Worm (Caenorhabditis elegans) whole organism, L4/young adult: ENCODE measurements around the gene T28F3.9.

Experiments used
- W03F9.2 ChIP-seq: fragments of 150-350 bp; optimal IDR thresholded peaks from 2 replicates; lab custom pipeline; 2014; ENCODE audit warnings: missing biosample characterization, missing genetic modification characterization
- dao-5 ChIP-seq: sonication (generic microtip); optimal IDR thresholded peaks from 2 replicates; lab custom pipeline; 2016; ENCODE audit warnings: missing genotype, missing genetic modification characterization, moderate library complexity, missing compliant biosample characterization
- him-1 ChIP-seq: sonication (generic microtip); optimal IDR thresholded peaks from 2 replicates; lab custom pipeline; 2016; ENCODE audit warnings: missing genotype, missing genetic modification reagents, missing genetic modification characterization, missing compliant biosample characterization

Gene T28F3.9

ce11 chrIV:17275281-17275680 lies 33.0 kb upstream of the T28F3.9 start, which contains the start of gene lhfp-4:
Gene lhfp-4 (plus strand): TSS chrIV:17275581.
- TF ChIP-seq him-1 (tag; lab: Kevin White, UChicago) (no peak), W03F9.2 (tag; lab: Kevin White, UChicago) (no peak), dao-5 (no peak)

ce11 chrIV:17276705-17277458 lies 31.4 kb upstream of the T28F3.9 start, which contains the start of gene clec-196:
Gene clec-196 (plus strand): TSS chrIV:17276956.
- no peak for TF ChIP-seq W03F9.2 (tag; lab: Kevin White, UChicago)
- no peak for TF ChIP-seq dao-5
- no peak for TF ChIP-seq him-1 (tag; lab: Kevin White, UChicago)

- TF ChIP-seq W03F9.2 (tag; lab: Kevin White, UChicago) = no peak
- no peak for TF ChIP-seq him-1 (tag; lab: Kevin White, UChicago)
- no peak for TF ChIP-seq dao-5
Observed at ce11 chrIV:17277459-17278173, 30.7 kb upstream of the T28F3.9 start.

ce11 chrIV:17278363-17278762 lies 29.9 kb upstream of the T28F3.9 start:
- TF ChIP-seq dao-5 (peak; percentile 8), him-1 (tag; lab: Kevin White, UChicago) (peak; percentile 98), W03F9.2 (tag; lab: Kevin White, UChicago) (peak; percentile 93)

ce11 chrIV:17278861-17279591 lies 29.3 kb upstream of the T28F3.9 start, which contains the start of gene hsp-1:
Gene hsp-1 (plus strand): TSS chrIV:17278959.
- TF ChIP-seq him-1 (tag; lab: Kevin White, UChicago) (no peak), W03F9.2 (tag; lab: Kevin White, UChicago) (no peak), dao-5 (no peak)

- TF ChIP-seq dao-5 = no peak
- no peak for TF ChIP-seq W03F9.2 (tag; lab: Kevin White, UChicago)
- no peak for TF ChIP-seq him-1 (tag; lab: Kevin White, UChicago)
Observed at ce11 chrIV:17279592-17280440, 28.5 kb upstream of the T28F3.9 start.

ce11 chrIV:17280441-17280939 lies 27.8 kb upstream of the T28F3.9 start:
- TF ChIP-seq dao-5 = no peak
- no peak for TF ChIP-seq W03F9.2 (tag; lab: Kevin White, UChicago)
- TF ChIP-seq him-1 (tag; lab: Kevin White, UChicago) = no peak

- TF ChIP-seq dao-5 = no peak
- peak; percentile 58 for TF ChIP-seq him-1 (tag; lab: Kevin White, UChicago)
- TF ChIP-seq W03F9.2 (tag; lab: Kevin White, UChicago) = peak; percentile 91
Observed at ce11 chrIV:17281060-17282021, 27.0 kb upstream of the T28F3.9 start.

- no peak for TF ChIP-seq W03F9.2 (tag; lab: Kevin White, UChicago)
- TF ChIP-seq dao-5 = no peak
- TF ChIP-seq him-1 (tag; lab: Kevin White, UChicago) = no peak
Observed at ce11 chrIV:17284099-17284498, 24.2 kb upstream of the T28F3.9 start, which contains the start of gene nra-1. Gene nra-1 (minus strand): TSS chrIV:17284199.

ce11 chrIV:17285263-17285662 lies 23.0 kb upstream of the T28F3.9 start:
- no peak for TF ChIP-seq him-1 (tag; lab: Kevin White, UChicago)
- TF ChIP-seq W03F9.2 (tag; lab: Kevin White, UChicago) = no peak
- TF ChIP-seq dao-5 = no peak

ce11 chrIV:17287908-17288675 lies 20.2 kb upstream of the T28F3.9 start, which contains the start of gene zipt-7.1:
Gene zipt-7.1 (minus strand): TSS chrIV:17288139.
- TF ChIP-seq W03F9.2 (tag; lab: Kevin White, UChicago) (no peak), dao-5 (no peak), him-1 (tag; lab: Kevin White, UChicago) (no peak)
